Worm (Caenorhabditis elegans): ENCODE measurements around the gene cht-1.

The cht-1 gene

ce11 chrX:3371264-3371663 is 28.6 kb downstream of the cht-1 start (continued):
- no peak for TF ChIP-seq pros-1 (tag; optimal IDR thresholded peaks at IDR 0.05)
- TF ChIP-seq hlh-30 (tag; optimal IDR thresholded peaks at IDR 0.05; ENCODE audit: insufficient read depth), result peak; percentile 51
- peak; percentile 56 for TF ChIP-seq unc-42 (tag; optimal IDR thresholded peaks at IDR 0.05)
- peak; percentile 89 for TF ChIP-seq hlh-6 (tag; optimal IDR thresholded peaks at IDR 0.05)
- TF ChIP-seq ceh-22 (tag; optimal IDR thresholded peaks at IDR 0.05), result no peak
- peak; percentile 87 for TF ChIP-seq ceh-14 (tag; optimal IDR thresholded peaks at IDR 0.05)
- TF ChIP-seq pha-2 (tag; optimal IDR thresholded peaks at IDR 0.05), result peak; percentile 78
- peak; percentile 8 for TF ChIP-seq unc-55 (GFP tag; optimal IDR thresholded peaks at IDR 0.05)
- peak; percentile 61 for TF ChIP-seq hlh-8 (tag; optimal IDR thresholded peaks at IDR 0.05)
- TF ChIP-seq K02D7.2 (tag; optimal IDR thresholded peaks at IDR 0.05), result peak; percentile 67
- TF ChIP-seq gmeb-2 (tag; optimal IDR thresholded peaks at IDR 0.05), result peak; percentile 91
- TF ChIP-seq tbx-2 (tag; optimal IDR thresholded peaks at IDR 0.05), result peak; percentile 83
- TF ChIP-seq sox-2 (GFP tag; IDR thresholded peaks at IDR 0.05), result peak; percentile 83
- no peak for TF ChIP-seq odd-2 (tag; optimal IDR thresholded peaks at IDR 0.05)
- peak; percentile 45 for TF ChIP-seq ets-4 (tag; optimal IDR thresholded peaks at IDR 0.05)
- peak; percentile 89 for TF ChIP-seq ceh-6 (GFP tag; optimal IDR thresholded peaks at IDR 0.05)
- peak; percentile 79 for TF ChIP-seq ceh-34 (tag; optimal IDR thresholded peaks at IDR 0.05)
- peak; percentile 82 for TF ChIP-seq sox-4 (tag; optimal IDR thresholded peaks at IDR 0.05)
- TF ChIP-seq ceh-24 (tag; optimal IDR thresholded peaks at IDR 0.05), result peak; percentile 79
- TF ChIP-seq syd-9 (tag; optimal IDR thresholded peaks at IDR 0.05), result peak; percentile 79
- peak; percentile 70 for TF ChIP-seq ceh-48 (tag; optimal IDR thresholded peaks at IDR 0.05)
- TF ChIP-seq C38D4.7 (GFP tag; optimal IDR thresholded peaks at IDR 0.05), result peak; percentile 85
- TF ChIP-seq rnt-1 (tag; optimal IDR thresholded peaks at IDR 0.05), result peak; percentile 62
- peak; percentile 88 for TF ChIP-seq ceh-19 (GFP tag; optimal IDR thresholded peaks at IDR 0.05)
- no peak for TF ChIP-seq mec-3 (tag; optimal IDR thresholded peaks at IDR 0.05; ENCODE audit: borderline replicate concordance)
- TF ChIP-seq sdc-2 (tag; optimal IDR thresholded peaks at IDR 0.05), result peak; percentile 84
- peak; percentile 42 for TF ChIP-seq zip-5 (tag; optimal IDR thresholded peaks at IDR 0.05)
- TF ChIP-seq unc-3 (GFP tag; conservative IDR thresholded peaks at IDR 0.05), result peak; percentile 88
- peak; percentile 52 for TF ChIP-seq unc-3 (tag; optimal IDR thresholded peaks at IDR 0.05)
- no peak for TF ChIP-seq elt-4 (tag; optimal IDR thresholded peaks at IDR 0.05)
- TF ChIP-seq C08G9.2 (tag; optimal IDR thresholded peaks at IDR 0.05), result peak; percentile 76
- peak; percentile 82 for TF ChIP-seq unc-86 (tag; optimal IDR thresholded peaks at IDR 0.05)
- peak; percentile 77 for TF ChIP-seq fkh-6 (tag; optimal IDR thresholded peaks at IDR 0.05)
- TF ChIP-seq hlh-15 (tag; optimal IDR thresholded peaks at IDR 0.05), result peak; percentile 64
- peak; percentile 83 for TF ChIP-seq hlh-13 (GFP tag; optimal IDR thresholded peaks at IDR 0.05)
- TF ChIP-seq pha-4 (tag; optimal IDR thresholded peaks at IDR 0.05), result no peak
- peak; percentile 87 for TF ChIP-seq ttx-3 (tag; optimal IDR thresholded peaks at IDR 0.05)
- no peak for TF ChIP-seq tbx-7 (tag; optimal IDR thresholded peaks at IDR 0.05)
- TF ChIP-seq ama-1 (optimal IDR thresholded peaks at IDR 0.05), result no peak
- peak; percentile 58 for TF ChIP-seq pqm-1 (tag; optimal IDR thresholded peaks at IDR 0.05)
- TF ChIP-seq ceh-30 (tag; optimal IDR thresholded peaks at IDR 0.05), result peak; percentile 12
- peak; percentile 82 for TF ChIP-seq T23F11.4 (GFP tag; optimal IDR thresholded peaks at IDR 0.05)
- peak; percentile 61 for TF ChIP-seq ceh-2 (tag; optimal IDR thresholded peaks at IDR 0.05)

ce11 chrX:3369442-3369841 is 30.4 kb downstream of the cht-1 start:
- TF ChIP-seq ztf-16 (tag; optimal IDR thresholded peaks at IDR 0.05), result no peak
- TF ChIP-seq T23F11.4 (GFP tag; optimal IDR thresholded peaks at IDR 0.05), result no peak
- TF ChIP-seq pha-2 (tag; optimal IDR thresholded peaks at IDR 0.05), result no peak
- no peak for TF ChIP-seq tbx-7 (tag; optimal IDR thresholded peaks at IDR 0.05)
- no peak for TF ChIP-seq dve-1 (tag; optimal IDR thresholded peaks at IDR 0.05)
- no peak for TF ChIP-seq gmeb-2 (tag; optimal IDR thresholded peaks at IDR 0.05)
- TF ChIP-seq C08G9.2 (tag; optimal IDR thresholded peaks at IDR 0.05), result no peak
- TF ChIP-seq fkh-6 (tag; optimal IDR thresholded peaks at IDR 0.05), result no peak
- TF ChIP-seq ceh-19 (GFP tag; optimal IDR thresholded peaks at IDR 0.05), result no peak
- no peak for TF ChIP-seq hlh-8 (tag; optimal IDR thresholded peaks at IDR 0.05)
- no peak for TF ChIP-seq pros-1 (tag; optimal IDR thresholded peaks at IDR 0.05)
- TF ChIP-seq hlh-30 (tag; optimal IDR thresholded peaks at IDR 0.05; ENCODE audit: insufficient read depth), result no peak
- TF ChIP-seq nfya-1 (tag; optimal IDR thresholded peaks at IDR 0.05), result no peak
- no peak for TF ChIP-seq ttx-3 (tag; optimal IDR thresholded peaks at IDR 0.05)
- TF ChIP-seq unc-55 (GFP tag; optimal IDR thresholded peaks at IDR 0.05), result no peak
- TF ChIP-seq K09A11.1 (tag; optimal IDR thresholded peaks at IDR 0.05; ENCODE audit: insufficient read depth), result no peak
- no peak for TF ChIP-seq pha-4 (tag; optimal IDR thresholded peaks at IDR 0.05)
- no peak for TF ChIP-seq hlh-13 (GFP tag; optimal IDR thresholded peaks at IDR 0.05)
- no peak for TF ChIP-seq pag-3 (tag; optimal IDR thresholded peaks at IDR 0.05; ENCODE audit: borderline replicate concordance)
- TF ChIP-seq npax-4 (tag; optimal IDR thresholded peaks at IDR 0.05), result no peak
